Worm (Caenorhabditis elegans) whole organism, late embryonic: Measurements from ENCODE around the gene glna-2.

ENCODE experiments used
- C08G9.2 ChIP-seq: sonication (generic microtip); optimal IDR thresholded peaks from 2 replicates; lab custom pipeline; 2016; ENCODE audit warnings: mild to moderate bottlenecking, missing genetic modification characterization, moderate library complexity, missing compliant biosample characterization
- C38D4.7 ChIP-seq: fragments of 200-800 bp; sonication (Bioruptor generic); optimal IDR thresholded peaks from 2 replicates; lab custom pipeline; 2018; ENCODE audit warnings: mild to moderate bottlenecking, missing genetic modification characterization, moderate library complexity, missing compliant biosample characterization
- F13H6.1 ChIP-seq: sonication (generic microtip); optimal IDR thresholded peaks from 2 replicates; lab custom pipeline; 2016; ENCODE audit warnings: missing genetic modification characterization, missing compliant biosample characterization
- T23F11.4 ChIP-seq: fragments of 200-800 bp; sonication (Bioruptor generic); optimal IDR thresholded peaks from 2 replicates; lab custom pipeline; 2018; ENCODE audit warnings: mild to moderate bottlenecking, missing genetic modification characterization, missing compliant biosample characterization
- ahr-1 ChIP-seq: sonication (generic microtip); optimal IDR thresholded peaks from 2 replicates; lab custom pipeline; 2016; ENCODE audit warnings: missing genetic modification characterization, missing compliant biosample characterization
- ama-1 ChIP-seq: fragments of 150-350 bp; optimal IDR thresholded peaks from 2 replicates; lab custom pipeline; 2014
- ceh-14 ChIP-seq: sonication (generic microtip); optimal IDR thresholded peaks from 2 replicates; lab custom pipeline; 2016; ENCODE audit warnings: missing genotype, missing genetic modification characterization, missing compliant biosample characterization
- ceh-18 ChIP-seq: sonication (generic microtip); optimal IDR thresholded peaks from 2 replicates; lab custom pipeline; 2016; ENCODE audit warnings: missing genetic modification characterization, missing compliant biosample characterization
- ceh-2 ChIP-seq: sonication (generic microtip); optimal IDR thresholded peaks from 2 replicates; lab custom pipeline; 2016; ENCODE audit warnings: missing genotype, missing genetic modification characterization, missing compliant biosample characterization
- ceh-22 ChIP-seq: sonication (generic microtip); optimal IDR thresholded peaks from 2 replicates; lab custom pipeline; 2017; ENCODE audit warnings: missing biosample characterization, missing genetic modification characterization
- ceh-24 ChIP-seq: sonication (generic microtip); optimal IDR thresholded peaks from 2 replicates; lab custom pipeline; 2016; ENCODE audit warnings: mild to moderate bottlenecking, missing genetic modification characterization, missing compliant biosample characterization
- ceh-30 ChIP-seq: fragments of 150-350 bp; optimal IDR thresholded peaks from 2 replicates; lab custom pipeline; 2014; ENCODE audit warnings: missing biosample characterization, missing genetic modification characterization
- ceh-31 ChIP-seq: sonication (generic microtip); optimal IDR thresholded peaks from 2 replicates; lab custom pipeline; 2016; ENCODE audit warnings: missing genetic modification characterization, missing compliant biosample characterization
- ceh-34 ChIP-seq: sonication (generic microtip); optimal IDR thresholded peaks from 2 replicates; lab custom pipeline; 2016; ENCODE audit warnings: mild to moderate bottlenecking, missing genetic modification characterization, missing compliant biosample characterization
- ceh-45 ChIP-seq: fragments of 200-800 bp; sonication (Bioruptor generic); IDR thresholded peaks from 2 replicates; pipeline ENCODE4 v1.3.6; 2022; ENCODE audit warnings: missing genetic modification reagents, missing genetic modification characterization, missing compliant biosample characterization
- ceh-9 ChIP-seq: sonication (generic microtip); optimal IDR thresholded peaks from 2 replicates; lab custom pipeline; 2016; ENCODE audit warnings: mild to moderate bottlenecking, missing genetic modification characterization, inconsistent platforms, missing compliant biosample characterization
- che-1 ChIP-seq: sonication (generic microtip); optimal IDR thresholded peaks from 2 replicates; lab custom pipeline; 2016; ENCODE audit warnings: mild to moderate bottlenecking, missing genetic modification characterization, missing compliant biosample characterization
- dve-1 ChIP-seq: sonication (generic microtip); optimal IDR thresholded peaks from 2 replicates; lab custom pipeline; 2017; ENCODE audit warnings: antibody characterized with exemption, mild to moderate bottlenecking, missing genetic modification characterization, missing compliant biosample characterization
- elt-2 ChIP-seq: sonication (generic microtip); optimal IDR thresholded peaks from 2 replicates; lab custom pipeline; 2016; ENCODE audit warnings: missing genetic modification reagents, missing genetic modification characterization, missing compliant biosample characterization
- elt-4 ChIP-seq: sonication (generic microtip); optimal IDR thresholded peaks from 2 replicates; lab custom pipeline; 2016; ENCODE audit warnings: missing genetic modification characterization, missing compliant biosample characterization
- eyg-1 ChIP-seq: sonication (generic microtip); optimal IDR thresholded peaks from 2 replicates; lab custom pipeline; 2016; ENCODE audit warnings: missing genotype, missing genetic modification characterization, missing compliant biosample characterization
- fax-1 ChIP-seq: sonication (generic microtip); optimal IDR thresholded peaks from 2 replicates; lab custom pipeline; 2016; ENCODE audit warnings: missing genotype, missing genetic modification characterization, missing compliant biosample characterization
- fkh-10 ChIP-seq: fragments of 150-350 bp; optimal IDR thresholded peaks from 2 replicates; lab custom pipeline; 2014; ENCODE audit warnings: missing biosample characterization, missing genetic modification reagents, missing genetic modification characterization
- fkh-6 ChIP-seq: sonication (generic microtip); optimal IDR thresholded peaks from 2 replicates; lab custom pipeline; 2016; ENCODE audit warnings: missing genetic modification characterization, missing compliant biosample characterization
- gmeb-2 ChIP-seq: sonication (generic microtip); optimal IDR thresholded peaks from 2 replicates; lab custom pipeline; 2016; ENCODE audit warnings: missing genetic modification characterization, inconsistent platforms, missing compliant biosample characterization
- hlh-8 ChIP-seq: sonication (generic microtip); optimal IDR thresholded peaks from 2 replicates; lab custom pipeline; 2016; ENCODE audit warnings: missing genotype, missing genetic modification characterization, missing compliant biosample characterization
- lim-6 ChIP-seq: sonication (generic microtip); optimal IDR thresholded peaks from 2 replicates; lab custom pipeline; 2016; ENCODE audit warnings: missing genetic modification characterization, missing compliant biosample characterization
- lin-11 ChIP-seq: fragments of 200-800 bp; sonication (Bioruptor generic); optimal IDR thresholded peaks from 2 replicates; lab custom pipeline; 2018; ENCODE audit warnings: mild to moderate bottlenecking, missing genetic modification characterization, missing compliant biosample characterization
- nfya-1 ChIP-seq: sonication (generic microtip); optimal IDR thresholded peaks from 2 replicates; lab custom pipeline; 2017; ENCODE audit warnings: missing genetic modification characterization, mild to moderate bottlenecking, missing compliant biosample characterization, antibody characterized with exemption, moderate library complexity
- nhr-11 ChIP-seq: fragments of 150-350 bp; optimal IDR thresholded peaks from 2 replicates; lab custom pipeline; 2014; ENCODE audit warnings: missing biosample characterization, missing genetic modification characterization
- nhr-232 ChIP-seq: sonication (generic microtip); optimal IDR thresholded peaks from 2 replicates; lab custom pipeline; 2016; ENCODE audit warnings: missing genetic modification characterization, missing compliant biosample characterization
- npax-4 ChIP-seq: sonication (generic microtip); optimal IDR thresholded peaks from 2 replicates; lab custom pipeline; 2016; ENCODE audit warnings: missing genetic modification characterization, missing compliant biosample characterization
- odd-2 ChIP-seq: sonication (generic microtip); optimal IDR thresholded peaks from 2 replicates; lab custom pipeline; 2017; ENCODE audit warnings: antibody characterized with exemption, mild to moderate bottlenecking, missing genetic modification characterization, missing compliant biosample characterization
- pag-3 ChIP-seq: sonication (generic microtip); optimal IDR thresholded peaks from 2 replicates; lab custom pipeline; 2016; ENCODE audit warnings: missing compliant biosample characterization, missing genetic modification characterization, borderline replicate concordance
- pat-9 ChIP-seq: fragments of 200-800 bp; sonication (Bioruptor generic); optimal IDR thresholded peaks from 2 replicates; lab custom pipeline; 2018; ENCODE audit warnings: mild to moderate bottlenecking, missing genetic modification characterization, moderate library complexity, missing compliant biosample characterization
- pax-1 ChIP-seq: fragments of 150-350 bp; optimal IDR thresholded peaks from 2 replicates; lab custom pipeline; 2014; ENCODE audit warnings: missing biosample characterization, missing genetic modification characterization
- pha-2 ChIP-seq: sonication (generic microtip); optimal IDR thresholded peaks from 2 replicates; lab custom pipeline; 2017; ENCODE audit warnings: mild to moderate bottlenecking, missing genetic modification characterization, missing compliant biosample characterization
- pros-1 ChIP-seq: fragments of 150-350 bp; optimal IDR thresholded peaks from 2 replicates; lab custom pipeline; 2014; ENCODE audit warnings: missing biosample characterization, missing genetic modification reagents, missing genetic modification characterization
- ref-2 ChIP-seq: sonication (generic microtip); optimal IDR thresholded peaks from 2 replicates; lab custom pipeline; 2016; ENCODE audit warnings: missing genetic modification characterization, missing compliant biosample characterization
- sdc-2 ChIP-seq: sonication (generic microtip); optimal IDR thresholded peaks from 2 replicates; lab custom pipeline; 2016; ENCODE audit warnings: missing genotype, missing genetic modification characterization, missing compliant biosample characterization
- sox-2 ChIP-seq: fragments of 200-800 bp; sonication (Bioruptor generic); IDR thresholded peaks from 2 replicates; pipeline ENCODE4 v1.3.6; 2022; ENCODE audit warnings: missing genetic modification reagents, missing genetic modification characterization, missing compliant biosample characterization
- sox-4 ChIP-seq: sonication (generic microtip); optimal IDR thresholded peaks from 2 replicates; lab custom pipeline; 2017; ENCODE audit warnings: mild to moderate bottlenecking, missing genetic modification characterization, inconsistent platforms, missing compliant biosample characterization
- tbx-2 ChIP-seq: sonication (generic microtip); optimal IDR thresholded peaks from 2 replicates; lab custom pipeline; 2016; ENCODE audit warnings: missing genetic modification characterization, missing compliant biosample characterization
- tbx-7 ChIP-seq: sonication (generic microtip); optimal IDR thresholded peaks from 2 replicates; lab custom pipeline; 2016; ENCODE audit warnings: missing genotype, missing genetic modification characterization, missing compliant biosample characterization
- unc-3 ChIP-seq, 2 experiments: fragments of 200-800 bp in 1 of 2; sonication (Bioruptor generic) in 1 of 2; sonication (generic microtip) in 1 of 2; conservative IDR thresholded peaks in 1 of 2; optimal IDR thresholded peaks in 1 of 2; 2 replicates each; pipeline versions ENCODE4 v1.3.6 to Lab custom; 2016 to 2022; ENCODE audit warnings: missing compliant biosample characterization in 2 of 2, missing genetic modification characterization in 2 of 2, missing genetic modification reagents in 1 of 2
- unc-42 ChIP-seq: sonication (generic microtip); optimal IDR thresholded peaks from 2 replicates; lab custom pipeline; 2016; ENCODE audit warnings: missing genotype, missing genetic modification characterization, missing compliant biosample characterization
- unc-55 ChIP-seq: sonication (generic microtip); optimal IDR thresholded peaks from 2 replicates; lab custom pipeline; 2017; ENCODE audit warnings: missing biosample characterization, missing genetic modification reagents, missing genetic modification characterization
- zip-5 ChIP-seq: sonication (generic microtip); optimal IDR thresholded peaks from 2 replicates; lab custom pipeline; 2016; ENCODE audit warnings: missing genetic modification characterization, missing compliant biosample characterization
- ztf-16 ChIP-seq: sonication (generic microtip); optimal IDR thresholded peaks from 2 replicates; lab custom pipeline; 2017; ENCODE audit warnings: missing genetic modification characterization, missing compliant biosample characterization

The glna-2 gene

ce11 chrII:8039416-8039815 is 31.0 kb downstream of the glna-2 start, which contains the start of the genes ubh-4 and algn-6:
Gene ubh-4 (minus strand): TSS chrII:8039597.
Gene algn-6 (plus strand): TSS chrII:8039802.
- TF ChIP-seq ceh-30 (tag; lab: Kevin White, UChicago), result no peak
- peak; percentile 30 for TF ChIP-seq ref-2
- TF ChIP-seq elt-2, result peak; percentile 35
- peak; percentile 67 for TF ChIP-seq C08G9.2 (tag; lab: Kevin White, UChicago)
- no peak for TF ChIP-seq C38D4.7 (GFP tag; lab: Kevin White, UChicago)
- no peak for TF ChIP-seq lim-6 (tag; lab: Kevin White, UChicago)
- TF ChIP-seq pha-2 (tag; lab: Kevin White, UChicago), result no peak
- TF ChIP-seq che-1 (tag; lab: Kevin White, UChicago), result no peak
- TF ChIP-seq elt-4 (tag; lab: Kevin White, UChicago), result no peak
- TF ChIP-seq nhr-11 (tag; lab: Kevin White, UChicago), result no peak
- no peak for TF ChIP-seq sox-2 (GFP tag; lab: Robert Waterston, UW)
- TF ChIP-seq sdc-2 (tag; lab: Kevin White, UChicago), result no peak
- TF ChIP-seq tbx-2 (tag; lab: Kevin White, UChicago), result peak; percentile 48
- no peak for TF ChIP-seq ceh-9 (tag; lab: Kevin White, UChicago)
- no peak for TF ChIP-seq npax-4
- TF ChIP-seq lin-11 (tag; lab: Kevin White, UChicago), result no peak
- TF ChIP-seq pag-3 (tag; lab: Kevin White, UChicago), result no peak
- no peak for TF ChIP-seq F13H6.1 (tag; lab: Kevin White, UChicago)
- peak; percentile 2 for TF ChIP-seq hlh-8 (tag; lab: Kevin White, UChicago)
- TF ChIP-seq fkh-10, result no peak
- TF ChIP-seq nfya-1 (tag; lab: Kevin White, UChicago), result peak; percentile 21
- peak; percentile 84 for TF ChIP-seq ceh-31 (tag; lab: Kevin White, UChicago)
- peak; percentile 70 for TF ChIP-seq ceh-2 (tag; lab: Kevin White, UChicago)
- TF ChIP-seq T23F11.4, result no peak
- no peak for TF ChIP-seq pax-1 (tag; lab: Kevin White, UChicago)
- peak; percentile 56 for TF ChIP-seq unc-42 (tag; lab: Kevin White, UChicago)
- TF ChIP-seq ceh-18 (tag; lab: Kevin White, UChicago), result no peak
- peak; percentile 42 for TF ChIP-seq tbx-7 (tag; lab: Kevin White, UChicago)
- no peak for TF ChIP-seq ceh-45 (GFP tag; lab: Robert Waterston, UW)
- no peak for TF ChIP-seq ama-1 (lab: Kevin White, UChicago)
- no peak for TF ChIP-seq sox-4 (tag; lab: Kevin White, UChicago)
- no peak for TF ChIP-seq ceh-22 (tag; lab: Kevin White, UChicago)
- no peak for TF ChIP-seq ahr-1
- TF ChIP-seq fkh-6 (tag; lab: Kevin White, UChicago), result no peak
- no peak for TF ChIP-seq odd-2
- TF ChIP-seq unc-3 (GFP tag; conservative IDR thresholded peaks at IDR 0.05; lab: Robert Waterston, UW), result no peak
- no peak for TF ChIP-seq unc-3 (tag; optimal IDR thresholded peaks at IDR 0.05; lab: Kevin White, UChicago)
- TF ChIP-seq ceh-34 (tag; lab: Kevin White, UChicago), result no peak
- TF ChIP-seq zip-5 (tag; lab: Kevin White, UChicago), result peak; percentile 65
- TF ChIP-seq ztf-16 (tag; lab: Kevin White, UChicago), result peak; percentile 47
- TF ChIP-seq ceh-24 (tag; lab: Kevin White, UChicago), result no peak
- TF ChIP-seq eyg-1, result no peak
- TF ChIP-seq unc-55 (GFP tag; lab: Kevin White, UChicago), result no peak
- TF ChIP-seq nhr-232 (tag; lab: Kevin White, UChicago), result no peak
- no peak for TF ChIP-seq pat-9 (tag; lab: Kevin White, UChicago)
- no peak for TF ChIP-seq pros-1 (tag; lab: Kevin White, UChicago)
- no peak for TF ChIP-seq dve-1 (tag; lab: Kevin White, UChicago)
- no peak for TF ChIP-seq gmeb-2 (tag; lab: Kevin White, UChicago)
- no peak for TF ChIP-seq fax-1 (tag; lab: Kevin White, UChicago)
- TF ChIP-seq ceh-14 (tag; lab: Kevin White, UChicago), result peak; percentile 5
- TF ChIP-seq, all 69 proteins: peak for 13
